Fruit fly (Drosophila melanogaster): ENCODE measurements around the gene loco.

Gene loco

DNA sequence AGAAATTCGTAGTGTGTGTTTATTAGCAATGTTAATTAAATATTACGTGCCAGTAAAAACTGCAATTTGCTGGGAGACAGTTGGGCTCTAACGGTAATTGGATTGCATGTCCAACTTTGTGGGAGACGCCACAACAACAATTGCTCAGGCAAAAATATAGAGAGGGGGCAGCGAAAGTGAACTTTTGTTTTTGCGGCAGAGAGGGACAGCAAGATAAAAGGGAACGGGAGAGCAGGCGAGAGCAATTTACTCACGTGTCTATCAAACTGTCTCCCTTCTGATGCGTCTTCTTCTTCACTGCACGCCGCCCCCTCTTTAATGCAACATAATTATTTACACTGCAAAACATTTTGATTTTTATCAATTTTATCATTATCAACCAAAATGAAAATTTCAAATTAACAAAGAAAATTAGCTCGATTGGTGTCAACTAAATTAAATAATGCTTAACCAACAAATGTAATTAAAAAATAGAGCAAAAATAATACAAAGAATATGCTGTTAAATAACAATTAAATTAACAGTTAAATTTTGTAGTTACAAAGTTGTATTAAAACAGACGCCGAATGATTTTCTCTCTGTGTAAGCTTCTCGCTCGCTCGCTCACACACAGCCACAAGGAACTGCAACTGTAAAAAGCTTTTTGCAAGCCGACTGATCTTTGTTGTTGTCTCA lies 28.2 kb upstream of the loco start (continued):
- TF ChIP-seq da (GFP tag; optimal IDR thresholded peaks at IDR 0.05) (no peak), Fer1 (GFP tag; optimal IDR thresholded peaks at IDR 0.05) (peak; percentile 66), tx (GFP tag; optimal IDR thresholded peaks at IDR 0.05) (peak; percentile 42), Adf1 (GFP tag; IDR thresholded peaks at IDR 0.05) (no peak), Sry-β (GFP tag; optimal IDR thresholded peaks at IDR 0.05) (no peak), CG10431 (GFP tag; optimal IDR thresholded peaks at IDR 0.05) (no peak), CG11456 (GFP tag; IDR thresholded peaks at IDR 0.05) (0 out of 3 replicates have a peak, but pooled peaks have one; percentile 21), CG10147 (GFP tag; optimal IDR thresholded peaks at IDR 0.05) (peak; percentile 72), CG5180 (GFP tag; optimal IDR thresholded peaks at IDR 0.05) (peak; percentile 74), Abd-B (GFP tag; optimal IDR thresholded peaks at IDR 0.05) (peak; percentile 93), CG13424 (tag; optimal IDR thresholded peaks at IDR 0.05) (peak; percentile 80), Antp (GFP tag; optimal IDR thresholded peaks at IDR 0.05) (peak; percentile 2), org-1 (GFP tag; optimal IDR thresholded peaks at IDR 0.05) (peak; percentile 69), lola (GFP tag; optimal IDR thresholded peaks at IDR 0.05) (peak in 1 of 3 experiments; percentile 83), shn (GFP tag; optimal IDR thresholded peaks at IDR 0.05) (peak; percentile 65), CG13624 (GFP tag; optimal IDR thresholded peaks at IDR 0.05) (peak; percentile 55), croc (GFP tag; conservative IDR thresholded peaks at IDR 0.05) (peak; percentile 75), NFAT (GFP tag; IDR thresholded peaks at IDR 0.05) (no peak), CG7357 (GFP tag; IDR thresholded peaks at IDR 0.05) (no peak), Rfx (GFP tag; IDR thresholded peaks at IDR 0.05) (peak; percentile 58), CG15479 (GFP tag; optimal IDR thresholded peaks at IDR 0.05) (no peak), CG12104 (GFP tag; optimal IDR thresholded peaks at IDR 0.05) (peak; percentile 58), CG7839 (tag; optimal IDR thresholded peaks at IDR 0.05) (peak; percentile 94), dm (GFP tag; optimal IDR thresholded peaks at IDR 0.05) (peak; percentile 35), Bgb (GFP tag; IDR thresholded peaks at IDR 0.05; ENCODE audit: partially characterized antibody) (no peak), Camta (GFP tag; optimal IDR thresholded peaks at IDR 0.05) (peak; percentile 54), CG8924 (tag; optimal IDR thresholded peaks at IDR 0.05) (peak; percentile 91), Oli (tag; optimal IDR thresholded peaks at IDR 0.05) (peak; percentile 86), HmgZ (tag; optimal IDR thresholded peaks at IDR 0.05) (peak; percentile 4), CG1024 (GFP tag; IDR thresholded peaks at IDR 0.05) (no peak; the same call in 1 of the 2 replicates), CG4707 (GFP tag; optimal IDR thresholded peaks at IDR 0.05) (peak; percentile 49), CG14050 (GFP tag; IDR thresholded peaks at IDR 0.05) (peak; percentile 69), CG16779 (GFP tag; IDR thresholded peaks at IDR 0.05) (no peak), CG17385 (GFP tag; optimal IDR thresholded peaks at IDR 0.05) (peak; percentile 77), Poxn (GFP tag; IDR thresholded peaks at IDR 0.05) (no peak), B-H1 (GFP tag; IDR thresholded peaks at IDR 0.05) (peak; percentile 72), ci (GFP tag; IDR thresholded peaks at IDR 0.05) (peak; percentile 84), pita (GFP tag; optimal IDR thresholded peaks at IDR 0.05) (no peak), CG18599 (GFP tag; optimal IDR thresholded peaks at IDR 0.05) (peak; percentile 70), CG4328 (GFP tag; optimal IDR thresholded peaks at IDR 0.05) (peak; percentile 48), CG6765 (GFP tag; optimal IDR thresholded peaks at IDR 0.05) (peak; percentile 15), Rx (GFP tag; IDR thresholded peaks at IDR 0.05) (peak; percentile 55), CG18262 (tag; optimal IDR thresholded peaks at IDR 0.05) (peak; percentile 90), Side (GFP tag; optimal IDR thresholded peaks at IDR 0.05) (peak; percentile 38), mirr (GFP tag; optimal IDR thresholded peaks at IDR 0.05) (no peak), p53 (GFP tag; optimal IDR thresholded peaks at IDR 0.05) (no peak), CG7987 (GFP tag; optimal IDR thresholded peaks at IDR 0.05) (no peak), NC2β (GFP tag; optimal IDR thresholded peaks at IDR 0.05) (peak; percentile 64), Hmx (GFP tag; optimal IDR thresholded peaks at IDR 0.05) (peak; percentile 25), sens (GFP tag) (peak; percentile 96)
